Worm (Caenorhabditis elegans): Measurements from ENCODE around the gene nemt-1.
"Not testable (repeated sequence)": the region's sequence is repeated elsewhere in the genome, so short reads cannot be mapped to it uniquely, and the experiment has no call there.

Gene nemt-1

ce11 chrIV:9312827-9313226, 6.4 kb downstream of the nemt-1 start, which contains the start of gene F49C12.7:
Gene F49C12.7, minus strand, starts transcription at chrIV:9312927.
- not testable (repeated sequence) for TF ChIP-seq rbr-2 (tag; optimal IDR thresholded peaks at IDR 0.05); nhr-48 (tag; optimal IDR thresholded peaks at IDR 0.05); aha-1 (tag)

- TF ChIP-seq nhr-77 (tag; optimal IDR thresholded peaks at IDR 0.05), result peak; percentile 74
- no peak for TF ChIP-seq R02D3.7 (tag; optimal IDR thresholded peaks at IDR 0.05)
- no peak for TF ChIP-seq zip-2 (tag; optimal IDR thresholded peaks at IDR 0.05)
- TF ChIP-seq nhr-6 (tag; optimal IDR thresholded peaks at IDR 0.05), result no peak
- no peak for TF ChIP-seq F44E2.7 (GFP tag; IDR thresholded peaks at IDR 0.05)
- no peak for TF ChIP-seq lsy-2 (tag; optimal IDR thresholded peaks at IDR 0.05)
- TF ChIP-seq nhr-102 (tag; optimal IDR thresholded peaks at IDR 0.05), result no peak
- TF ChIP-seq nhr-76 (tag; optimal IDR thresholded peaks at IDR 0.05), result no peak
- TF ChIP-seq lin-1 (GFP tag; IDR thresholded peaks at IDR 0.05), result peak; percentile 20; the same call in 1 of the 2 replicates
- no peak for TF ChIP-seq gei-8 (GFP tag; optimal IDR thresholded peaks at IDR 0.05)
- TF ChIP-seq mxl-3 (GFP tag; optimal IDR thresholded peaks at IDR 0.05), result no peak
- TF ChIP-seq set-16 (GFP tag; IDR thresholded peaks at IDR 0.05), result no peak
- TF ChIP-seq nhr-28 (tag; optimal IDR thresholded peaks at IDR 0.05), result peak; percentile 71
- no peak for TF ChIP-seq ceh-62 (tag; optimal IDR thresholded peaks at IDR 0.05)
- TF ChIP-seq lin-15B (tag; optimal IDR thresholded peaks at IDR 0.05), result no peak
- TF ChIP-seq ztf-7 (tag; optimal IDR thresholded peaks at IDR 0.05), result no peak
- no peak for TF ChIP-seq ceh-32 (tag; optimal IDR thresholded peaks at IDR 0.05; ENCODE audit: poor library complexity)
- TF ChIP-seq fos-1 (tag; optimal IDR thresholded peaks at IDR 0.05), result no peak
- TF ChIP-seq daf-12 (tag; optimal IDR thresholded peaks at IDR 0.05), result no peak
- TF ChIP-seq pha-4 (GFP tag; IDR thresholded peaks at IDR 0.05), result no peak
- TF ChIP-seq pha-4 (tag; optimal IDR thresholded peaks at IDR 0.05), result no peak
- TF ChIP-seq aha-1 (tag), result peak; percentile 91
- TF ChIP-seq hif-1 (tag; optimal IDR thresholded peaks at IDR 0.05), result no peak
- TF ChIP-seq attf-4 (tag; optimal IDR thresholded peaks at IDR 0.05), result no peak
- TF ChIP-seq mes-2 (tag; optimal IDR thresholded peaks at IDR 0.05; ENCODE audit: poor library complexity, severe bottlenecking), result no peak
- TF ChIP-seq ceh-44 (GFP tag; IDR thresholded peaks at IDR 0.05), result no peak
- peak in 1 of 2 experiments; percentile 43 for TF ChIP-seq mdl-1 (tag; optimal IDR thresholded peaks at IDR 0.05)
- TF ChIP-seq dmd-9 (GFP tag; IDR thresholded peaks at IDR 0.05), result no peak
- no peak for TF ChIP-seq daf-8 (GFP tag; IDR thresholded peaks at IDR 0.05)
- TF ChIP-seq php-3 (GFP tag; IDR thresholded peaks at IDR 0.05), result 0 out of 2 replicates have a peak, but pooled peaks have one; percentile 32
- no peak for TF ChIP-seq nhr-237 (tag; optimal IDR thresholded peaks at IDR 0.05)
- no peak for TF ChIP-seq daf-16 (GFP tag; optimal IDR thresholded peaks at IDR 0.05)
- TF ChIP-seq daf-16 (tag; optimal IDR thresholded peaks at IDR 0.05), result peak; percentile 62
- peak; percentile 13 for TF ChIP-seq T20F7.1 (GFP tag; optimal IDR thresholded peaks at IDR 0.05)
- no peak for TF ChIP-seq zfp-2 (tag; optimal IDR thresholded peaks at IDR 0.05)
- TF ChIP-seq ctbp-1 (GFP tag; IDR thresholded peaks at IDR 0.05), result no peak
- peak; percentile 44 for TF ChIP-seq pqm-1 (tag; optimal IDR thresholded peaks at IDR 0.05)
- TF ChIP-seq nhr-48 (tag; optimal IDR thresholded peaks at IDR 0.05), result no peak
- TF ChIP-seq unc-62 (GFP tag; optimal IDR thresholded peaks at IDR 0.05 in 1 of 2), result no peak
- TF ChIP-seq unc-62 (tag; optimal IDR thresholded peaks at IDR 0.05), result no peak
- no peak for TF ChIP-seq ama-1 (optimal IDR thresholded peaks at IDR 0.05)
- TF ChIP-seq ceh-20 (GFP tag; IDR thresholded peaks at IDR 0.05), result no peak
- TF ChIP-seq hlh-11 (tag; optimal IDR thresholded peaks at IDR 0.05), result peak; percentile 57
Observed at ce11 chrIV:9310935-9311566, 8.2 kb downstream of the nemt-1 start.

All from whole organism, L4 larva.